Fruit fly (Drosophila melanogaster): ENCODE measurements around the gene Nhe1.

The Nhe1 gene

dm6 chr2L:81198-81597 is 25.3 kb downstream of the Nhe1 start (continued):
- no peak for TF ChIP-seq CG15479 (GFP tag; optimal IDR thresholded peaks at IDR 0.05)
- no peak for TF ChIP-seq HLH4C (GFP tag; IDR thresholded peaks at IDR 0.05; ENCODE audit: partially characterized antibody)
- TF ChIP-seq klu (GFP tag; IDR thresholded peaks at IDR 0.05) = no peak
- TF ChIP-seq Dip3 (GFP tag; optimal IDR thresholded peaks at IDR 0.05) = no peak
- no peak for TF ChIP-seq sisA (GFP tag; IDR thresholded peaks at IDR 0.05)
- TF ChIP-seq CG4404 (GFP tag; IDR thresholded peaks at IDR 0.05) = no peak
- no peak for TF ChIP-seq Doc2 (GFP tag; IDR thresholded peaks at IDR 0.05)
- TF ChIP-seq fru (optimal IDR thresholded peaks at IDR 0.05) = no peak
- TF ChIP-seq D19A (tag; optimal IDR thresholded peaks at IDR 0.05) = no peak
- TF ChIP-seq vnd (GFP tag; IDR thresholded peaks at IDR 0.05; ENCODE audit: partially characterized antibody) = no peak
- TF ChIP-seq Dad (GFP tag; optimal IDR thresholded peaks at IDR 0.05) = no peak
- TF ChIP-seq PHDP (tag; optimal IDR thresholded peaks at IDR 0.05) = peak; percentile 55
- TF ChIP-seq H2.0 (GFP tag; IDR thresholded peaks at IDR 0.05) = no peak
- no peak for TF ChIP-seq CG10565 (GFP tag; optimal IDR thresholded peaks at IDR 0.05)
- TF ChIP-seq tup (GFP tag; optimal IDR thresholded peaks at IDR 0.05) = no peak
- peak; percentile 71 for TF ChIP-seq CG15601 (tag; optimal IDR thresholded peaks at IDR 0.05)
- peak; percentile 12 for TF ChIP-seq Dek (tag; optimal IDR thresholded peaks at IDR 0.05)
- TF ChIP-seq CG11723 (GFP tag; optimal IDR thresholded peaks at IDR 0.05) = peak; percentile 58
- no peak for TF ChIP-seq fd96Cb (tag; optimal IDR thresholded peaks at IDR 0.05)
- no peak for TF ChIP-seq CG18011 (GFP tag; optimal IDR thresholded peaks at IDR 0.05)
- no peak for TF ChIP-seq gce (GFP tag; IDR thresholded peaks at IDR 0.05)
- peak; percentile 55 for TF ChIP-seq CrebB (tag; optimal IDR thresholded peaks at IDR 0.05)
- TF ChIP-seq fd64A (GFP tag; optimal IDR thresholded peaks at IDR 0.05) = peak; percentile 76
- TF ChIP-seq pita (GFP tag; optimal IDR thresholded peaks at IDR 0.05) = no peak
- no peak for TF ChIP-seq Stat92E (GFP tag; optimal IDR thresholded peaks at IDR 0.05)
- TF ChIP-seq Bgb (GFP tag; IDR thresholded peaks at IDR 0.05; ENCODE audit: partially characterized antibody) = no peak
- no peak for TF ChIP-seq ttk (GFP tag; IDR thresholded peaks at IDR 0.05)
- no peak for TF ChIP-seq Dp (GFP tag; optimal IDR thresholded peaks at IDR 0.05)
- TF ChIP-seq al (GFP tag; IDR thresholded peaks at IDR 0.05) = no peak
- no peak for TF ChIP-seq jigr1 (GFP tag; IDR thresholded peaks at IDR 0.05)
- no peak for TF ChIP-seq fu2 (GFP tag; optimal IDR thresholded peaks at IDR 0.05)
- no peak for TF ChIP-seq CG8944 (GFP tag; optimal IDR thresholded peaks at IDR 0.05)
- TF ChIP-seq ken (GFP tag; IDR thresholded peaks at IDR 0.05) = no peak
- peak; percentile 19 for TF ChIP-seq CG10274 (GFP tag; optimal IDR thresholded peaks at IDR 0.05)
- TF ChIP-seq TFAM (GFP tag; optimal IDR thresholded peaks at IDR 0.05) = no peak
- TF ChIP-seq gcm (GFP tag; optimal IDR thresholded peaks at IDR 0.05) = peak; percentile 50
- TF ChIP-seq emc (GFP tag; optimal IDR thresholded peaks at IDR 0.05) = no peak
- no peak for TF ChIP-seq pum (GFP tag; optimal IDR thresholded peaks at IDR 0.05)
- TF ChIP-seq tna (GFP tag; IDR thresholded peaks at IDR 0.05; ENCODE audit: partially characterized antibody) = no peak
- TF ChIP-seq CG1647 (GFP tag; optimal IDR thresholded peaks at IDR 0.05) = no peak
- no peak for TF ChIP-seq jumu (GFP tag; optimal IDR thresholded peaks at IDR 0.05)
- TF ChIP-seq eve (GFP tag; optimal IDR thresholded peaks at IDR 0.05) = no peak
- no peak for TF ChIP-seq p53 (GFP tag; optimal IDR thresholded peaks at IDR 0.05)
- no peak for TF ChIP-seq CG15696 (tag; optimal IDR thresholded peaks at IDR 0.05)
- TF ChIP-seq chif (GFP tag; optimal IDR thresholded peaks at IDR 0.05) = no peak
- TF ChIP-seq YL-1 (GFP tag; optimal IDR thresholded peaks at IDR 0.05) = no peak
- peak; percentile 78 for TF ChIP-seq CG6765 (GFP tag; optimal IDR thresholded peaks at IDR 0.05)
- TF ChIP-seq az2 (GFP tag; optimal IDR thresholded peaks at IDR 0.05) = no peak
- TF ChIP-seq dm (GFP tag; optimal IDR thresholded peaks at IDR 0.05) = no peak
- no peak for TF ChIP-seq luna (GFP tag; optimal IDR thresholded peaks at IDR 0.05)
- no peak for TF ChIP-seq knrl (GFP tag; IDR thresholded peaks at IDR 0.05; ENCODE audit: partially characterized antibody)
- TF ChIP-seq Bteb2 (GFP tag; optimal IDR thresholded peaks at IDR 0.05) = peak; percentile 12

Measured in whole organism, embryonic.